Worm (Caenorhabditis elegans) whole organism, young adult: ENCODE measurements around the gene T12A7.6.

Experiments used
- egrh-3 ChIP-seq: fragments of 200-800 bp; sonication (Bioruptor generic); IDR thresholded peaks from 2 replicates; pipeline ENCODE4 v1.3.6; 2022; ENCODE audit warnings: missing genetic modification reagents, missing genetic modification characterization, missing compliant biosample characterization
- unc-130 ChIP-seq: sonication (generic microtip); optimal IDR thresholded peaks from 2 replicates; lab custom pipeline; 2016; ENCODE audit warnings: missing genetic modification reagents, missing genetic modification characterization, missing compliant biosample characterization

ce11 chrIV:11792495-11792894 lies 43.5 kb downstream of the T12A7.6 start, which contains the start of gene H01G02.3:
- TF ChIP-seq unc-130 (GFP tag; lab: Kevin White, UChicago) = no peak
- TF ChIP-seq egrh-3 = no peak
